Fruit fly (Drosophila melanogaster) whole organism, embryonic: ENCODE data around the gene Indy.
A peak's percentile ranks its signal among the peaks of the same experiment; 100 is the strongest.

Experiments
- ATbp ChIP-seq: fragments of 200-800 bp; sonication (Bioruptor generic); optimal IDR thresholded peaks from 2 replicates; lab custom pipeline; 2017; ENCODE audit warnings: missing biosample characterization, mild to moderate bottlenecking, missing genetic modification characterization, missing genetic modification reagents
- Antp ChIP-seq: fragments of 200-800 bp; sonication (Bioruptor generic); optimal IDR thresholded peaks from 3 replicates; lab custom pipeline; 2016; ENCODE audit warnings: missing biosample characterization, missing genetic modification characterization
- Atf-2 ChIP-seq: fragments of 200-800 bp; sonication (Bioruptor generic); optimal IDR thresholded peaks from 2 replicates; lab custom pipeline; 2016; ENCODE audit warnings: missing biosample characterization, missing genetic modification characterization
- Blimp-1 ChIP-seq: fragments of 200-800 bp; sonication (Bioruptor generic); optimal IDR thresholded peaks from 3 replicates; lab custom pipeline; 2018; ENCODE audit warnings: missing biosample characterization, missing genetic modification characterization, mild to moderate bottlenecking, moderate library complexity, missing genetic modification reagents
- Bteb2 ChIP-seq: fragments of 200-800 bp; sonication (Bioruptor generic); optimal IDR thresholded peaks from 2 replicates; lab custom pipeline; 2016; ENCODE audit warnings: missing biosample characterization, missing genetic modification characterization
- CG10543 ChIP-seq: fragments of 200-800 bp; sonication (Bioruptor generic); optimal IDR thresholded peaks from 3 replicates; lab custom pipeline; 2017; ENCODE audit warnings: missing biosample characterization, mild to moderate bottlenecking, missing genetic modification characterization, moderate library complexity
- CG10959 ChIP-seq: fragments of 200-800 bp; sonication (Bioruptor generic); IDR thresholded peaks from 2 replicates; pipeline ENCODE4 v1.3.6; 2022; ENCODE audit warnings: missing biosample characterization, missing genetic modification characterization
- CG13296 ChIP-seq: fragments of 200-800 bp; sonication (Bioruptor generic); optimal IDR thresholded peaks from 3 replicates; lab custom pipeline; 2018; ENCODE audit warnings: missing biosample characterization, mild to moderate bottlenecking, missing genetic modification characterization
- CG14710 ChIP-seq: fragments of 200-800 bp; sonication (Bioruptor generic); optimal IDR thresholded peaks from 3 replicates; lab custom pipeline; 2019; ENCODE audit warnings: missing biosample characterization, mild to moderate bottlenecking, missing genetic modification characterization, moderate library complexity
- CG15514 ChIP-seq: fragments of 200-800 bp; sonication (Bioruptor generic); optimal IDR thresholded peaks from 3 replicates; lab custom pipeline; 2017; ENCODE audit warnings: missing biosample characterization, missing genetic modification characterization, mild to moderate bottlenecking, moderate library complexity, missing genetic modification reagents
- CG16863 ChIP-seq: fragments of 200-800 bp; sonication (Bioruptor generic); optimal IDR thresholded peaks from 3 replicates; lab custom pipeline; 2016; ENCODE audit warnings: missing biosample characterization, missing genetic modification characterization
- CG17802 ChIP-seq: fragments of 200-800 bp; sonication (Bioruptor generic); optimal IDR thresholded peaks from 2 replicates; lab custom pipeline; 2018; ENCODE audit warnings: missing biosample characterization, mild to moderate bottlenecking, missing genetic modification characterization, moderate library complexity
- CG18619 ChIP-seq: fragments of 200-800 bp; sonication (Bioruptor generic); optimal IDR thresholded peaks from 3 replicates; lab custom pipeline; 2017; ENCODE audit warnings: missing biosample characterization, mild to moderate bottlenecking, missing genetic modification characterization
- CG18764 ChIP-seq: fragments of 200-800 bp; sonication (Bioruptor generic); optimal IDR thresholded peaks from 3 replicates; lab custom pipeline; 2016; ENCODE audit warnings: missing biosample characterization, missing genetic modification characterization
- CG2129 ChIP-seq: fragments of 200-800 bp; sonication (Bioruptor generic); IDR thresholded peaks from 2 replicates; pipeline ENCODE4 v1.3.6; 2022; ENCODE audit warnings: missing biosample characterization, missing genetic modification characterization; ENCODE audit not compliant: partially characterized antibody
- CG2202 ChIP-seq: fragments of 200-800 bp; sonication (Bioruptor generic); optimal IDR thresholded peaks from 2 replicates; lab custom pipeline; 2018; ENCODE audit warnings: missing biosample characterization, mild to moderate bottlenecking, missing genetic modification characterization
- CG2889 ChIP-seq: fragments of 200-800 bp; sonication (Bioruptor generic); IDR thresholded peaks from 3 replicates; pipeline ENCODE4 v1.3.6; 2022; ENCODE audit warnings: missing biosample characterization, missing genetic modification characterization
- CG31224 ChIP-seq: fragments of 200-800 bp; sonication (Bioruptor generic); IDR thresholded peaks from 2 replicates; pipeline ENCODE4 v1.3.6; 2022; ENCODE audit warnings: missing biosample characterization, missing genetic modification characterization
- CG3281 ChIP-seq: fragments of 200-800 bp; sonication (Bioruptor generic); optimal IDR thresholded peaks from 3 replicates; lab custom pipeline; 2017; ENCODE audit warnings: missing biosample characterization, mild to moderate bottlenecking, missing genetic modification characterization
- CG3847 ChIP-seq: fragments of 200-800 bp; sonication (Bioruptor generic); IDR thresholded peaks from 2 replicates; pipeline ENCODE4 v1.3.6; 2022; ENCODE audit warnings: missing biosample characterization, missing genetic modification characterization
- CG42726 ChIP-seq: fragments of 200-800 bp; sonication (Bioruptor generic); IDR thresholded peaks from 2 replicates; pipeline ENCODE4 v1.3.6; 2022; ENCODE audit warnings: missing biosample characterization, missing genetic modification characterization; ENCODE audit not compliant: partially characterized antibody
- CG6272 ChIP-seq: fragments of 200-800 bp; sonication (Bioruptor generic); IDR thresholded peaks from 2 replicates; pipeline ENCODE4 v1.3.6; 2022; ENCODE audit warnings: missing biosample characterization, missing genetic modification characterization
- CG8089 ChIP-seq: fragments of 200-800 bp; sonication (Bioruptor generic); optimal IDR thresholded peaks from 3 replicates; lab custom pipeline; 2016; ENCODE audit warnings: missing biosample characterization, missing genetic modification characterization
- CG8944 ChIP-seq: fragments of 200-800 bp; sonication (Bioruptor generic); optimal IDR thresholded peaks from 3 replicates; lab custom pipeline; 2016; ENCODE audit warnings: missing biosample characterization, missing genetic modification characterization
- Dbx ChIP-seq: fragments of 200-800 bp; sonication (Bioruptor generic); IDR thresholded peaks from 3 replicates; pipeline ENCODE4 v1.3.6; 2022; ENCODE audit warnings: missing biosample characterization, missing genetic modification characterization
- E2f1 ChIP-seq: fragments of 200-800 bp; sonication (Bioruptor generic); IDR thresholded peaks from 2 replicates; pipeline ENCODE4 v1.3.6; 2022; ENCODE audit warnings: missing biosample characterization, missing genetic modification characterization
- Ets65A ChIP-seq: fragments of 200-800 bp; sonication (Bioruptor generic); peaks from one replicate; lab custom pipeline; 2016; ENCODE audit warnings: missing biosample characterization, missing genetic modification characterization
- Fer1 ChIP-seq: fragments of 200-800 bp; sonication (Bioruptor generic); optimal IDR thresholded peaks from 2 replicates; lab custom pipeline; 2017; ENCODE audit warnings: missing biosample characterization, mild to moderate bottlenecking, missing genetic modification characterization
- HmgD ChIP-seq: fragments of 200-800 bp; sonication (Bioruptor generic); optimal IDR thresholded peaks from 3 replicates; lab custom pipeline; 2016; ENCODE audit warnings: missing biosample characterization, missing genetic modification characterization
- Hr51 ChIP-seq, 2 experiments: fragments of 200-800 bp; sonication (Bioruptor generic); optimal IDR thresholded peaks; 2 replicates in 1 of 2; 3 replicates in 1 of 2; lab custom pipeline; 2016 to 2018; ENCODE audit warnings: missing biosample characterization in 2 of 2, missing genetic modification characterization in 2 of 2, mild to moderate bottlenecking in 1 of 2, moderate library complexity in 1 of 2
- NC2α ChIP-seq: fragments of 200-800 bp; sonication (Bioruptor generic); optimal IDR thresholded peaks from 2 replicates; lab custom pipeline; 2016; ENCODE audit warnings: missing biosample characterization, missing genetic modification characterization
- NC2β ChIP-seq: fragments of 200-800 bp; sonication (Bioruptor generic); optimal IDR thresholded peaks from 2 replicates; lab custom pipeline; 2016; ENCODE audit warnings: missing biosample characterization, missing genetic modification characterization
- NFAT ChIP-seq: fragments of 200-800 bp; sonication (Bioruptor generic); IDR thresholded peaks from 2 replicates; pipeline ENCODE4 v1.3.6; 2022; ENCODE audit warnings: missing biosample characterization, missing genetic modification characterization
- Oaz ChIP-seq: fragments of 200-800 bp; sonication (Bioruptor generic); IDR thresholded peaks from 2 replicates; pipeline ENCODE4 v1.3.6; 2022; ENCODE audit warnings: missing biosample characterization, missing genetic modification characterization
- Pdp1 ChIP-seq, 2 experiments: fragments of 200-800 bp; sonication (Bioruptor generic); optimal IDR thresholded peaks; 3 replicates each; lab custom pipeline; 2016; ENCODE audit warnings: missing biosample characterization in 2 of 2, missing genetic modification characterization in 2 of 2, mild to moderate bottlenecking in 1 of 2, moderate library complexity in 1 of 2
- Sox102F ChIP-seq: fragments of 200-800 bp; sonication (Bioruptor generic); optimal IDR thresholded peaks from 2 replicates; lab custom pipeline; 2018; ENCODE audit warnings: missing biosample characterization, mild to moderate bottlenecking, missing genetic modification characterization, moderate library complexity
- Sry-β ChIP-seq: fragments of 200-800 bp; sonication (Bioruptor generic); optimal IDR thresholded peaks from 2 replicates; lab custom pipeline; 2018; ENCODE audit warnings: missing biosample characterization, mild to moderate bottlenecking, missing genetic modification characterization, moderate library complexity
- Stat92E ChIP-seq, 3 experiments: fragments of >200 bp in 2 of 3; fragments of 200-800 bp in 1 of 3; sonication (Bioruptor generic) in 1 of 3; optimal IDR thresholded peaks; 2 replicates each; lab custom pipeline; 2017 to 2019; ENCODE audit warnings: missing biosample characterization in 3 of 3, missing genetic modification characterization in 3 of 3, mild to moderate bottlenecking in 1 of 3, moderate library complexity in 1 of 3
- ara ChIP-seq: fragments of 200-800 bp; sonication (Bioruptor generic); IDR thresholded peaks from 2 replicates; pipeline ENCODE4 v1.3.6; 2022; ENCODE audit warnings: missing biosample characterization, missing genetic modification characterization
- bowl ChIP-seq: fragments of 200-800 bp; sonication (Bioruptor generic); IDR thresholded peaks from 2 replicates; pipeline ENCODE4 v1.3.6; 2022; ENCODE audit warnings: missing biosample characterization, missing genetic modification characterization
- ci ChIP-seq: fragments of 200-800 bp; sonication (Bioruptor generic); IDR thresholded peaks from 3 replicates; pipeline ENCODE4 v1.3.6; 2022; ENCODE audit warnings: missing biosample characterization, missing genetic modification characterization
- gsb ChIP-seq: fragments of 200-800 bp; sonication (Bioruptor generic); IDR thresholded peaks from 2 replicates; pipeline ENCODE4 v1.3.6; 2022; ENCODE audit warnings: missing biosample characterization, missing genetic modification characterization
- hbn ChIP-seq: fragments of 200-800 bp; sonication (Bioruptor generic); IDR thresholded peaks from 2 replicates; pipeline ENCODE4 v1.3.6; 2022; ENCODE audit warnings: missing biosample characterization, missing genetic modification characterization; ENCODE audit not compliant: partially characterized antibody
- ken ChIP-seq: fragments of 200-800 bp; sonication (Bioruptor generic); IDR thresholded peaks from 3 replicates; pipeline ENCODE4 v1.3.6; 2022; ENCODE audit warnings: missing biosample characterization, missing genetic modification characterization
- knrl ChIP-seq: fragments of 200-800 bp; sonication (Bioruptor generic); IDR thresholded peaks from 3 replicates; pipeline ENCODE4 v1.3.6; 2022; ENCODE audit warnings: missing biosample characterization, missing genetic modification characterization; ENCODE audit not compliant: partially characterized antibody
- oc ChIP-seq: fragments of 200-800 bp; sonication (Bioruptor generic); optimal IDR thresholded peaks from 2 replicates; lab custom pipeline; 2018; ENCODE audit warnings: missing biosample characterization, mild to moderate bottlenecking, missing genetic modification characterization, moderate library complexity
- pb ChIP-seq: fragments of 200-800 bp; sonication (Bioruptor generic); optimal IDR thresholded peaks from 3 replicates; lab custom pipeline; 2016; ENCODE audit warnings: missing biosample characterization, missing genetic modification characterization
- pho ChIP-seq: fragments of 200-800 bp; sonication (Bioruptor generic); optimal IDR thresholded peaks from 2 replicates; lab custom pipeline; 2016; ENCODE audit warnings: missing biosample characterization, missing genetic modification characterization
- sens ChIP-seq: fragments of 200-800 bp; sonication (Bioruptor generic); peaks from one replicate; lab custom pipeline; 2016; ENCODE audit warnings: missing biosample characterization, missing genetic modification characterization
- sens-2 ChIP-seq: fragments of 200-800 bp; sonication (Bioruptor generic); IDR thresholded peaks from 2 replicates; pipeline ENCODE4 v1.3.6; 2022; ENCODE audit warnings: missing biosample characterization, missing genetic modification characterization
- seq ChIP-seq: fragments of 200-800 bp; sonication (Bioruptor generic); IDR thresholded peaks from 2 replicates; pipeline ENCODE4 v1.3.6; 2022; ENCODE audit warnings: missing biosample characterization, missing genetic modification characterization

The Indy gene

DNA sequence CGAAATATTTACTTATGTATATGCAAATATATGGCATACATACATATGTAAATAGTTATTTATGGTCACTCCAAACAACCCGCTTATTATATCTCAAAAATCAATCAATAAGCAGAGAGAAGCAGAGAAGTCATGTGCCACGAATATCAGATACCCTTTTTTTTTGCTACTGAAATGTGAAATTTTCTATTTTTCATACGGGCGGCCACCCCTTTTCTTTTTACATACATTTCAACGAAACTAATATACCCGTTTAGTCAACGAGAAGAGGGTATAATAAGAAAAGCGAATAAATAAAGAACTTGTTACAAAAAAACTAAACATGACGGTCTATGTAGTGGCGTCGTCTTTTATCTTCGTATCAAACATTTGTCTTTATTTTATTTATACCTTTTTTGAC lies 61.5 kb downstream of the Indy start (continued):
- TF ChIP-seq Oaz (GFP tag; lab: Robert Waterston, UW) = peak; percentile 56; the same call in 1 of the 2 replicates
- no peak for TF ChIP-seq NFAT (GFP tag; lab: Robert Waterston, UW)
- TF ChIP-seq Hr51 (GFP tag; optimal IDR thresholded peaks at IDR 0.05; lab: Kevin White, UChicago) = peak in 1 of 2 experiments; percentile 85
- no peak for TF ChIP-seq CG14710
- TF ChIP-seq ci (GFP tag; lab: Robert Waterston, UW) = peak; percentile 84
- TF ChIP-seq CG42726 (GFP tag; lab: Robert Waterston, UW) = no peak
- TF ChIP-seq bowl (GFP tag; lab: Robert Waterston, UW) = peak; percentile 48; the same call in 1 of the 2 replicates
- TF ChIP-seq ATbp (GFP tag; lab: Kevin White, UChicago) = peak; percentile 27
- TF ChIP-seq CG17802 (tag; lab: Kevin White, UChicago) = no peak
- TF ChIP-seq Bteb2 (GFP tag; lab: Kevin White, UChicago) = no peak
- TF ChIP-seq Fer1 (GFP tag; lab: Kevin White, UChicago) = peak; percentile 37
- TF ChIP-seq oc (tag; lab: Kevin White, UChicago) = no peak
- peak; percentile 34 for TF ChIP-seq CG8944 (GFP tag; lab: Kevin White, UChicago)
- no peak for TF ChIP-seq Atf-2 (GFP tag; lab: Kevin White, UChicago)
- TF ChIP-seq HmgD (GFP tag; lab: Kevin White, UChicago) = no peak
- TF ChIP-seq Sox102F (GFP tag; lab: Kevin White, UChicago) = peak; percentile 85
- no peak for TF ChIP-seq knrl (GFP tag; lab: Robert Waterston, UW)
- no peak for TF ChIP-seq CG10543
- TF ChIP-seq Dbx (GFP tag; lab: Robert Waterston, UW) = no peak
- TF ChIP-seq CG16863 = peak; percentile 56
- peak; percentile 37 to 53 for TF ChIP-seq Pdp1 (GFP tag; optimal IDR thresholded peaks at IDR 0.05; lab: Kevin White, UChicago)
- TF ChIP-seq CG15514 = peak; percentile 39
- TF ChIP-seq CG18764 (GFP tag; lab: Kevin White, UChicago) = peak; percentile 4
- no peak for TF ChIP-seq CG10959 (GFP tag; lab: Robert Waterston, UW)
- TF ChIP-seq Stat92E (GFP tag; optimal IDR thresholded peaks at IDR 0.05; lab: Kevin White, UChicago) = no peak
- no peak for TF ChIP-seq CG31224
- peak; percentile 34 for TF ChIP-seq Blimp-1 (GFP tag; lab: Kevin White, UChicago)
- peak; percentile 15 for TF ChIP-seq CG13296 (GFP tag; lab: Kevin White, UChicago)
- TF ChIP-seq CG2129 (GFP tag; lab: Robert Waterston, UW) = no peak
- peak; percentile 28; the same call in 1 of the 2 replicates for TF ChIP-seq CG6272 (GFP tag; lab: Robert Waterston, UW)
- peak; percentile 13 for TF ChIP-seq Antp (GFP tag; lab: Kevin White, UChicago)
- TF ChIP-seq E2f1 (GFP tag; lab: Robert Waterston, UW) = peak; percentile 63
- no peak for TF ChIP-seq NC2β (GFP tag; lab: Kevin White, UChicago)
- TF ChIP-seq sens = peak; percentile 77
- peak; percentile 38 for TF ChIP-seq CG3281
- TF ChIP-seq sens-2 (GFP tag; lab: Robert Waterston, UW) = no peak
- no peak for TF ChIP-seq pb (GFP tag; lab: Kevin White, UChicago)
- TF ChIP-seq gsb (GFP tag; lab: Robert Waterston, UW) = peak; percentile 53; the same call in 1 of the 2 replicates
- no peak for TF ChIP-seq CG2202 (tag; lab: Kevin White, UChicago)
- peak; percentile 12 for TF ChIP-seq pho (GFP tag; lab: Kevin White, UChicago)
- TF ChIP-seq ara (GFP tag; lab: Robert Waterston, UW) = peak; percentile 61
- TF ChIP-seq CG18619 = peak; percentile 31
- peak; percentile 81 for TF ChIP-seq seq (GFP tag; lab: Robert Waterston, UW)
- peak; percentile 43; the same call in 1 of the 2 replicates for TF ChIP-seq CG3847 (GFP tag; lab: Robert Waterston, UW)
- no peak for TF ChIP-seq NC2α
- peak; percentile 61; the same call in 2 of the 3 replicates for TF ChIP-seq CG2889 (GFP tag; lab: Robert Waterston, UW)
- TF ChIP-seq hbn (GFP tag; lab: Robert Waterston, UW) = no peak
- TF ChIP-seq Sry-β (GFP tag; lab: Kevin White, UChicago) = no peak
- TF ChIP-seq Ets65A (GFP tag; lab: Kevin White, UChicago) = peak; percentile 95
- TF ChIP-seq CG8089 (GFP tag; lab: Kevin White, UChicago) = no peak
- TF ChIP-seq ken (GFP tag; lab: Robert Waterston, UW) = peak; percentile 69; the same call in 2 of the 3 replicates
